Fruit fly (Drosophila melanogaster): ENCODE results near the gene CG3652.
A peak's percentile ranks its signal among the peaks of the same experiment; 100 is the strongest.

- TF ChIP-seq EcR (GFP tag; optimal IDR thresholded peaks at IDR 0.05) (no peak), CG32121 (GFP tag; IDR thresholded peaks at IDR 0.05) (peak; percentile 15; the same call in 1 of the 2 replicates), CG8301 (tag; optimal IDR thresholded peaks at IDR 0.05) (no peak), fd96Ca (GFP tag; IDR thresholded peaks at IDR 0.05) (peak; percentile 67; the same call in 2 of the 3 replicates), Ets98B (GFP tag; IDR thresholded peaks at IDR 0.05) (peak; percentile 41), CG4496 (GFP tag; IDR thresholded peaks at IDR 0.05) (peak; percentile 63; the same call in 1 of the 3 replicates), CG9948 (tag; optimal IDR thresholded peaks at IDR 0.05) (no peak), CG15710 (tag; optimal IDR thresholded peaks at IDR 0.05) (no peak), Pif1A (GFP tag; optimal IDR thresholded peaks at IDR 0.05) (no peak), Snoo (tag; optimal IDR thresholded peaks at IDR 0.05) (no peak)
Observed at dm6 chr2L:4440881-4441737, 47.4 kb upstream of the CG3652 start, which contains the start of gene CG15431.

All from whole organism, pupa.